Fruit fly (Drosophila melanogaster) whole organism, embryonic: ENCODE data around the gene pod1.

Experiments
- Adf1 ChIP-seq: fragments of 200-800 bp; sonication (Bioruptor generic); IDR thresholded peaks from 2 replicates; pipeline ENCODE4 v1.3.6; 2022; ENCODE audit warnings: missing biosample characterization, missing genetic modification characterization
- Atf3 ChIP-seq: fragments of 200-800 bp; sonication (Bioruptor generic); optimal IDR thresholded peaks from 3 replicates; lab custom pipeline; 2016; ENCODE audit warnings: missing biosample characterization, missing genetic modification characterization
- Bgb ChIP-seq: fragments of 200-800 bp; sonication (Bioruptor generic); IDR thresholded peaks from 2 replicates; pipeline ENCODE4 v1.3.6; 2022; ENCODE audit warnings: missing biosample characterization, missing genetic modification characterization; ENCODE audit not compliant: partially characterized antibody
- C15 ChIP-seq: fragments of 200-800 bp; sonication (Bioruptor generic); IDR thresholded peaks from 3 replicates; pipeline ENCODE4 v1.3.6; 2022; ENCODE audit warnings: missing biosample characterization, missing genetic modification characterization
- CG10274 ChIP-seq: fragments of 200-800 bp; sonication (Bioruptor generic); optimal IDR thresholded peaks from 3 replicates; lab custom pipeline; 2017; ENCODE audit warnings: missing biosample characterization, mild to moderate bottlenecking, missing genetic modification characterization
- CG11560 ChIP-seq: fragments of 200-800 bp; sonication (Bioruptor generic); IDR thresholded peaks from 3 replicates; pipeline ENCODE4 v1.3.6; 2022; ENCODE audit warnings: missing biosample characterization, missing genetic modification characterization
- CG12942 ChIP-seq: fragments of 200-800 bp; sonication (Bioruptor generic); optimal IDR thresholded peaks from 3 replicates; lab custom pipeline; 2016; ENCODE audit warnings: missing biosample characterization, missing genetic modification characterization
- CG13287 ChIP-seq: fragments of 200-800 bp; sonication (Bioruptor generic); IDR thresholded peaks from 2 replicates; pipeline ENCODE4 v1.3.6; 2022; ENCODE audit warnings: missing biosample characterization, missing genetic modification characterization; ENCODE audit not compliant: partially characterized antibody
- CG16863 ChIP-seq: fragments of 200-800 bp; sonication (Bioruptor generic); optimal IDR thresholded peaks from 3 replicates; lab custom pipeline; 2016; ENCODE audit warnings: missing biosample characterization, missing genetic modification characterization
- CG30431 ChIP-seq: fragments of 200-800 bp; sonication (Bioruptor generic); optimal IDR thresholded peaks from 2 replicates; lab custom pipeline; 2017; ENCODE audit warnings: missing biosample characterization, missing genetic modification characterization
- CG4854 ChIP-seq: fragments of 200-800 bp; sonication (Bioruptor generic); optimal IDR thresholded peaks from 2 replicates; lab custom pipeline; 2016; ENCODE audit warnings: missing biosample characterization, missing genetic modification characterization, inconsistent platforms
- CG5953 ChIP-seq: fragments of 200-800 bp; sonication (Bioruptor generic); IDR thresholded peaks from 2 replicates; pipeline ENCODE4 v1.3.6; 2022; ENCODE audit warnings: missing biosample characterization, missing genetic modification characterization
- CG6689 ChIP-seq: fragments of 200-800 bp; sonication (Bioruptor generic); IDR thresholded peaks from 2 replicates; pipeline ENCODE4 v1.3.6; 2022; ENCODE audit warnings: missing biosample characterization, missing genetic modification characterization
- CG6765 ChIP-seq: fragments of 200-800 bp; sonication (Bioruptor generic); optimal IDR thresholded peaks from 3 replicates; lab custom pipeline; 2017; ENCODE audit warnings: missing biosample characterization, mild to moderate bottlenecking, missing genetic modification characterization
- CG8765 ChIP-seq: fragments of 200-800 bp; sonication (Bioruptor generic); IDR thresholded peaks from 2 replicates; pipeline ENCODE4 v1.3.6; 2022; ENCODE audit warnings: missing biosample characterization, missing genetic modification characterization
- CG9215 ChIP-seq: fragments of 200-800 bp; sonication (Bioruptor generic); IDR thresholded peaks from 2 replicates; pipeline ENCODE4 v1.3.6; 2022; ENCODE audit warnings: missing biosample characterization, missing genetic modification characterization
- Dek ChIP-seq: fragments of 200-800 bp; sonication (Bioruptor generic); optimal IDR thresholded peaks from 3 replicates; lab custom pipeline; 2019; ENCODE audit warnings: missing biosample characterization, mild to moderate bottlenecking, missing genetic modification characterization, moderate library complexity
- Drgx ChIP-seq: fragments of 200-800 bp; sonication (Bioruptor generic); IDR thresholded peaks from 2 replicates; pipeline ENCODE4 v1.3.6; 2022; ENCODE audit warnings: missing biosample characterization, missing genetic modification characterization
- Fer1 ChIP-seq: fragments of 200-800 bp; sonication (Bioruptor generic); optimal IDR thresholded peaks from 2 replicates; lab custom pipeline; 2017; ENCODE audit warnings: missing biosample characterization, mild to moderate bottlenecking, missing genetic modification characterization
- HLH3B ChIP-seq: fragments of 200-800 bp; sonication (Bioruptor generic); IDR thresholded peaks from 2 replicates; pipeline ENCODE4 v1.3.6; 2022; ENCODE audit warnings: missing biosample characterization, missing genetic modification characterization
- Myb ChIP-seq: fragments of 200-800 bp; sonication (Bioruptor generic); optimal IDR thresholded peaks from 2 replicates; lab custom pipeline; 2016; ENCODE audit warnings: missing biosample characterization, missing genetic modification characterization
- NC2α ChIP-seq: fragments of 200-800 bp; sonication (Bioruptor generic); optimal IDR thresholded peaks from 2 replicates; lab custom pipeline; 2016; ENCODE audit warnings: missing biosample characterization, missing genetic modification characterization
- Scr ChIP-seq: fragments of 200-800 bp; sonication (Bioruptor generic); IDR thresholded peaks from 2 replicates; pipeline ENCODE4 v1.3.6; 2022; ENCODE audit warnings: missing biosample characterization, missing genetic modification characterization; ENCODE audit not compliant: partially characterized antibody
- Spps ChIP-seq: fragments of 200-800 bp; sonication (Bioruptor generic); optimal IDR thresholded peaks from 2 replicates; lab custom pipeline; 2018; ENCODE audit warnings: missing biosample characterization, mild to moderate bottlenecking, missing genetic modification characterization
- Sry-β ChIP-seq: fragments of 200-800 bp; sonication (Bioruptor generic); optimal IDR thresholded peaks from 2 replicates; lab custom pipeline; 2018; ENCODE audit warnings: missing biosample characterization, mild to moderate bottlenecking, missing genetic modification characterization, moderate library complexity
- abd-A ChIP-seq: fragments of 200-800 bp; sonication (Bioruptor generic); optimal IDR thresholded peaks from 3 replicates; lab custom pipeline; 2019; ENCODE audit warnings: missing biosample characterization, mild to moderate bottlenecking, missing genetic modification characterization, moderate library complexity
- ara ChIP-seq: fragments of 200-800 bp; sonication (Bioruptor generic); IDR thresholded peaks from 2 replicates; pipeline ENCODE4 v1.3.6; 2022; ENCODE audit warnings: missing biosample characterization, missing genetic modification characterization
- az2 ChIP-seq: fragments of 200-800 bp; sonication (Bioruptor generic); optimal IDR thresholded peaks from 3 replicates; lab custom pipeline; 2016; ENCODE audit warnings: missing biosample characterization, missing genetic modification characterization
- bbx ChIP-seq: fragments of 200-800 bp; sonication (Bioruptor generic); IDR thresholded peaks from 2 replicates; pipeline ENCODE4 v1.3.6; 2022; ENCODE audit warnings: missing biosample characterization, missing genetic modification characterization; ENCODE audit not compliant: partially characterized antibody
- danr ChIP-seq: fragments of 200-800 bp; sonication (Bioruptor generic); IDR thresholded peaks from 2 replicates; pipeline ENCODE4 v1.3.6; 2022; ENCODE audit warnings: missing biosample characterization, missing genetic modification characterization
- dmrt99B ChIP-seq: fragments of 200-800 bp; sonication (Bioruptor generic); optimal IDR thresholded peaks from 2 replicates; lab custom pipeline; 2018; ENCODE audit warnings: missing biosample characterization, mild to moderate bottlenecking, missing genetic modification characterization, moderate library complexity
- fd102C ChIP-seq: fragments of 200-800 bp; sonication (Bioruptor generic); optimal IDR thresholded peaks from 2 replicates; lab custom pipeline; 2018; ENCODE audit warnings: missing biosample characterization, mild to moderate bottlenecking, missing genetic modification characterization, moderate library complexity
- her ChIP-seq: fragments of 200-800 bp; sonication (Bioruptor generic); optimal IDR thresholded peaks from 2 replicates; lab custom pipeline; 2016; ENCODE audit warnings: missing biosample characterization, missing genetic modification characterization
- hkb ChIP-seq, 2 experiments: fragments of 200-800 bp in 1 of 2; fragments of >200 bp in 1 of 2; sonication (Bioruptor generic) in 1 of 2; IDR thresholded peaks in 1 of 2; optimal IDR thresholded peaks in 1 of 2; 2 replicates each; pipeline versions ENCODE4 v1.3.6 to Lab custom; 2017 to 2022; ENCODE audit warnings: missing biosample characterization in 1 of 2, missing genetic modification characterization in 1 of 2
- lilli ChIP-seq: fragments of 200-800 bp; sonication (Bioruptor generic); optimal IDR thresholded peaks from 3 replicates; lab custom pipeline; 2016; ENCODE audit warnings: missing biosample characterization, missing genetic modification characterization
- lov ChIP-seq, 2 experiments: fragments of 200-800 bp in 1 of 2; fragments of >200 bp in 1 of 2; sonication (Bioruptor generic) in 1 of 2; IDR thresholded peaks in 1 of 2; optimal IDR thresholded peaks in 1 of 2; 2 replicates in 1 of 2; 3 replicates in 1 of 2; pipeline versions ENCODE4 v1.3.6 to Lab custom; 2017 to 2022; ENCODE audit warnings: missing biosample characterization in 1 of 2, missing genetic modification characterization in 1 of 2
- nerfin-1 ChIP-seq: fragments of 200-800 bp; sonication (Bioruptor generic); optimal IDR thresholded peaks from 3 replicates; lab custom pipeline; 2019; ENCODE audit warnings: missing biosample characterization, mild to moderate bottlenecking, missing genetic modification characterization, moderate library complexity
- otp ChIP-seq: fragments of 200-800 bp; sonication (Bioruptor generic); IDR thresholded peaks from 3 replicates; pipeline ENCODE4, ENCODE4 v1.3.6; 2022; ENCODE audit warnings: missing biosample characterization, missing genetic modification characterization
- pan ChIP-seq, 4 experiments: fragments of >200 bp in 3 of 4; fragments of 200-800 bp in 1 of 4; sonication (Bioruptor generic) in 1 of 4; optimal IDR thresholded peaks in 3 of 4; IDR thresholded peaks in 1 of 4; 2 replicates each; pipeline versions ENCODE4 v1.3.6 to Lab custom; 2017 to 2022; ENCODE audit warnings: missing biosample characterization in 2 of 4, missing genetic modification characterization in 2 of 4, mixed read lengths in 1 of 4
- peb ChIP-seq: fragments of 200-800 bp; sonication (Bioruptor generic); IDR thresholded peaks from 2 replicates; pipeline ENCODE4 v1.3.6; 2022; ENCODE audit warnings: missing biosample characterization, missing genetic modification characterization
- pho ChIP-seq: fragments of 200-800 bp; sonication (Bioruptor generic); optimal IDR thresholded peaks from 2 replicates; lab custom pipeline; 2016; ENCODE audit warnings: missing biosample characterization, missing genetic modification characterization
- phol ChIP-seq: fragments of 200-800 bp; sonication (Bioruptor generic); optimal IDR thresholded peaks from 3 replicates; lab custom pipeline; 2018; ENCODE audit warnings: missing biosample characterization, mild to moderate bottlenecking, missing genetic modification characterization, moderate library complexity
- repo ChIP-seq: fragments of 200-800 bp; sonication (Bioruptor generic); optimal IDR thresholded peaks from 2 replicates; lab custom pipeline; 2016; ENCODE audit warnings: missing biosample characterization, missing genetic modification characterization
- row ChIP-seq: fragments of 200-800 bp; sonication (Bioruptor generic); IDR thresholded peaks from 3 replicates; pipeline ENCODE4 v1.3.6; 2022; ENCODE audit warnings: missing biosample characterization, missing genetic modification characterization
- schlank ChIP-seq: fragments of 200-800 bp; sonication (Bioruptor generic); optimal IDR thresholded peaks from 2 replicates; lab custom pipeline; 2018; ENCODE audit warnings: missing biosample characterization, mild to moderate bottlenecking, missing genetic modification characterization
- sima ChIP-seq: fragments of 200-800 bp; sonication (Bioruptor generic); optimal IDR thresholded peaks from 2 replicates; lab custom pipeline; 2016; ENCODE audit warnings: missing biosample characterization, missing genetic modification characterization
- sqz ChIP-seq: fragments of 200-800 bp; sonication (Bioruptor generic); optimal IDR thresholded peaks from 3 replicates; lab custom pipeline; 2018; ENCODE audit warnings: missing biosample characterization, mild to moderate bottlenecking, missing genetic modification characterization
- yki ChIP-seq: fragments of >200 bp; optimal IDR thresholded peaks from 3 replicates; lab custom pipeline; 2018

Gene pod1

DNA sequence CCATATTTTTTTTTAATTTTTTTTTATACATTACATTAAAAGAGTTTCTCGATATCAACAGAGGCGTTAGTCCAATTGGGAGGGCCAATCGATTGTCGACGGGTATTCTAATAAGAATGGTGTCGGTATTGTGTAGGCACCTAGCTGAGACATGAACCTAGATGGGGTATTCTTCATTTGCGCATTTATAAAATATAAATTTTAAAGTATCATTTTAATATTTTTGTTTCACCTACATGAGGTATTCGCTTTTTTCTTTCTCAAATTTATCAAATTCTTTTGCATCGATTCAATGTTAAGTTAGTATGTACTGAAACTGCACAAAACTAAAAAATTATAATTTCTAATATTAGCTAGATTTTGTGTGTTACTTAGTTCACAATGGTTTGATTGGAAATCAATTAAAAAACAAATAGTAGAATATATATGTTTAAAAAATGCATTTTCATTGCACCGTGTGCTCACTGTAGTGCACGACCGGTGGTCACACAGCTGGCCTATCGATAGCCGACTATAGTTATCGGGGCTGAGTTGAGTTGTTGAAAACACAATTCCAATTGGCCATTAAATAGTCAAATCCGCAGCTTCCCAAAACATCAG lies 40.5 kb downstream of the pod1 start, which contains the start of the genes CG14435 and Tmf (continued):
- TF ChIP-seq pan (optimal IDR thresholded peaks at IDR 0.05; lab: Kevin White, UChicago), result no peak
- TF ChIP-seq pan (GFP tag; optimal IDR thresholded peaks at IDR 0.05 in 1 of 2, IDR thresholded peaks at IDR 0.05 in 1 of 2), result peak in 1 of 2 experiments; percentile 82
- peak; percentile 15 for TF ChIP-seq Atf3 (GFP tag; lab: Kevin White, UChicago)
- peak; percentile 27; the same call in 1 of the 3 replicates for TF ChIP-seq C15
- peak; percentile 58; the same call in 1 of the 3 replicates for TF ChIP-seq otp (GFP tag; lab: Robert Waterston, UW)
- TF ChIP-seq Scr (GFP tag; lab: Robert Waterston, UW), result peak; percentile 64
- TF ChIP-seq ara (GFP tag; lab: Robert Waterston, UW), result peak; percentile 77
- peak; percentile 72 for TF ChIP-seq CG8765 (GFP tag; lab: Robert Waterston, UW)
- peak; percentile 60; the same call in 1 of the 2 replicates for TF ChIP-seq peb (GFP tag; lab: Robert Waterston, UW)
- no peak for TF ChIP-seq abd-A (tag; lab: Kevin White, UChicago)
- peak; percentile 80 for TF ChIP-seq CG30431 (GFP tag; lab: Kevin White, UChicago)
- TF ChIP-seq Drgx, result peak; percentile 49
- peak; percentile 47; the same call in 1 of the 2 replicates for TF ChIP-seq bbx (GFP tag; lab: Robert Waterston, UW)
- peak; percentile 79 for TF ChIP-seq Dek (tag; lab: Kevin White, UChicago)
- TF ChIP-seq lilli (GFP tag; lab: Kevin White, UChicago), result peak; percentile 82
- TF ChIP-seq nerfin-1 (tag; lab: Kevin White, UChicago), result peak; percentile 77
- TF ChIP-seq fd102C (GFP tag; lab: Kevin White, UChicago), result peak; percentile 8
- peak; percentile 52 for TF ChIP-seq CG16863 (GFP tag; lab: Kevin White, UChicago)
- no peak for TF ChIP-seq yki (lab: Kevin White, UChicago)
- peak; percentile 83 for TF ChIP-seq Fer1
- peak; percentile 16 for TF ChIP-seq schlank (tag; lab: Kevin White, UChicago)
- peak; percentile 50 for TF ChIP-seq sqz
- peak; percentile 82 for TF ChIP-seq HLH3B (GFP tag; lab: Robert Waterston, UW)
- peak; percentile 63 for TF ChIP-seq CG6765
- no peak for TF ChIP-seq repo (GFP tag; lab: Kevin White, UChicago)
- TF ChIP-seq hkb (optimal IDR thresholded peaks at IDR 0.05; lab: Kevin White, UChicago), result no peak
- TF ChIP-seq hkb (GFP tag; IDR thresholded peaks at IDR 0.05; lab: Robert Waterston, UW), result peak; percentile 82
- no peak for TF ChIP-seq lov (optimal IDR thresholded peaks at IDR 0.05; lab: Kevin White, UChicago)
- TF ChIP-seq lov (GFP tag; IDR thresholded peaks at IDR 0.05; lab: Robert Waterston, UW), result peak; percentile 73; the same call in 2 of the 3 replicates
- TF ChIP-seq dmrt99B, result peak; percentile 80
- peak; percentile 91 for TF ChIP-seq CG9215 (GFP tag; lab: Robert Waterston, UW)
- TF ChIP-seq CG10274 (GFP tag; lab: Kevin White, UChicago), result peak; percentile 42
- TF ChIP-seq CG6689 (GFP tag; lab: Robert Waterston, UW), result peak; percentile 88
- TF ChIP-seq CG5953 (GFP tag; lab: Robert Waterston, UW), result peak; percentile 50; the same call in 1 of the 2 replicates
- TF ChIP-seq CG12942 (GFP tag; lab: Kevin White, UChicago), result peak; percentile 68
- TF ChIP-seq CG13287 (GFP tag; lab: Robert Waterston, UW), result peak; percentile 55
- peak; percentile 21; the same call in 1 of the 2 replicates for TF ChIP-seq Bgb (GFP tag; lab: Robert Waterston, UW)
- TF ChIP-seq CG11560 (tag; lab: Robert Waterston, UW), result peak; percentile 76
- TF ChIP-seq pho (GFP tag; lab: Kevin White, UChicago), result peak; percentile 75
- peak; percentile 74 for TF ChIP-seq danr (GFP tag; lab: Robert Waterston, UW)
- no peak; the same call in 1 of the 2 replicates for TF ChIP-seq Adf1 (GFP tag; lab: Robert Waterston, UW)
- TF ChIP-seq az2 (GFP tag; lab: Kevin White, UChicago), result peak; percentile 80
- no peak for TF ChIP-seq NC2α (GFP tag; lab: Kevin White, UChicago)
- peak; percentile 42 for TF ChIP-seq Spps (tag; lab: Kevin White, UChicago)
- TF ChIP-seq Myb (GFP tag; lab: Kevin White, UChicago), result peak; percentile 4
- TF ChIP-seq sima (GFP tag; lab: Kevin White, UChicago), result no peak
- TF ChIP-seq CG4854, result peak; percentile 34
- peak; percentile 87 for TF ChIP-seq phol (tag; lab: Kevin White, UChicago)
- TF ChIP-seq Sry-β (GFP tag; lab: Kevin White, UChicago), result peak; percentile 65
- no peak for TF ChIP-seq her (GFP tag; lab: Kevin White, UChicago)
- TF ChIP-seq row, result peak; percentile 93
